Worm (Caenorhabditis elegans) whole organism, midembryonic: ENCODE measurements around the gene elpc-4.

Source experiments
- T22C8.4 ChIP-seq: fragments of 200-800 bp; sonication (Bioruptor generic); IDR thresholded peaks from 2 replicates; pipeline ENCODE4 v1.3.6; 2022; ENCODE audit warnings: missing genetic modification characterization, missing compliant biosample characterization
- cog-1 ChIP-seq: sonication (generic microtip); optimal IDR thresholded peaks from 2 replicates; lab custom pipeline; 2016; ENCODE audit warnings: missing genetic modification characterization, missing compliant biosample characterization
- flt-1 ChIP-seq: fragments of 200-800 bp; sonication (Bioruptor generic); IDR thresholded peaks from 2 replicates; pipeline ENCODE4 v1.3.6; 2022; ENCODE audit warnings: missing genetic modification characterization, missing compliant biosample characterization
- klf-2 ChIP-seq: fragments of 200-800 bp; sonication (Bioruptor generic); conservative IDR thresholded peaks from 2 replicates; pipeline ENCODE4 v1.3.6; 2022; ENCODE audit warnings: missing genetic modification reagents, missing genetic modification characterization, missing compliant biosample characterization
- med-1 ChIP-seq: sonication (generic microtip); optimal IDR thresholded peaks from 2 replicates; lab custom pipeline; 2017; ENCODE audit warnings: missing genetic modification characterization, mild to moderate bottlenecking, missing compliant biosample characterization, antibody characterized with exemption, missing genetic modification reagents; ENCODE audit not compliant: insufficient read depth
- ref-1 ChIP-seq: fragments of 200-800 bp; sonication (Bioruptor generic); conservative IDR thresholded peaks from 2 replicates; pipeline ENCODE4 v1.3.6; 2022; ENCODE audit warnings: missing genetic modification reagents, missing genetic modification characterization, missing compliant biosample characterization
- tab-1 ChIP-seq: fragments of 200-800 bp; sonication (Bioruptor generic); IDR thresholded peaks from 2 replicates; pipeline ENCODE4 v1.3.6; 2022; ENCODE audit warnings: missing genetic modification characterization, missing compliant biosample characterization
- ztf-23 ChIP-seq: fragments of 200-800 bp; sonication (Bioruptor generic); IDR thresholded peaks from 2 replicates; pipeline ENCODE4 v1.3.6; 2022; ENCODE audit warnings: missing genetic modification reagents, missing genetic modification characterization, missing compliant biosample characterization
- ztf-29 ChIP-seq: fragments of 200-800 bp; sonication (Bioruptor generic); IDR thresholded peaks from 2 replicates; pipeline ENCODE4 v1.3.6; 2022; ENCODE audit warnings: missing genetic modification reagents, missing genetic modification characterization, missing compliant biosample characterization

Gene elpc-4

DNA sequence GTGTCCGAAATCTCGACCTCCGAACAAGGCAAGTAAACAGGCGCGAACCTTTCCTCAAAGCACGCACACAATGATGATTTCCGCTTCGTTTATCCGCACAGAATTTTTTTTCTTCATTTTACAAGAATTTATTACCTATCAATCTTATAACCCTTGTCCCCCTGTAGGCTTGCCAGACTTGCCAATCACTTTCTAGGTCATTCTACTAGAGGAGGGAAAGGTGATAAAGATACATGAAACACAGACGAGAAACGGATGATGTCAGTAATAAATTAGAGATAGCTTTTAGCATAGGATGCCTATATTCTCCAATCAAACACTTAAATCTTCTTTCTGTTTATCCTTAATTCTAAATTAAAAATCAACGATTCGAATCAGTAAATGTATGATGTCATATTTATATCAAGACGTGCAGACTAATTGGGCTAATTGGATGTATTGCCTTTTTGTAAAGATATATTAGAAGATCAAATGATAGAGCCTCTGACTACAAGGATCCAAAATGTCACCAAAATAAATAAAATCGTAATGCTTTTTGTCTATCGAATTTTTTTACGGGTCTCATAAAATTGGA lies 10.6 kb downstream of the elpc-4 start:
- no peak for TF ChIP-seq T22C8.4
- no peak for TF ChIP-seq flt-1 (GFP tag; lab: Robert Waterston, UW)
- no peak for TF ChIP-seq klf-2
- TF ChIP-seq ztf-29 = no peak
- TF ChIP-seq ref-1 (GFP tag; lab: Robert Waterston, UW) = no peak
- no peak for TF ChIP-seq med-1 (GFP tag; lab: Kevin White, UChicago)
- TF ChIP-seq ztf-23 = no peak
- no peak for TF ChIP-seq cog-1 (tag; lab: Kevin White, UChicago)
- TF ChIP-seq tab-1 = no peak

ce11 chrIV:8028372-8028771 lies 11.6 kb downstream of the elpc-4 start:
- no peak for TF ChIP-seq ztf-29
- TF ChIP-seq med-1 (GFP tag; lab: Kevin White, UChicago) = no peak
- TF ChIP-seq tab-1 = no peak
- TF ChIP-seq cog-1 (tag; lab: Kevin White, UChicago) = no peak
- TF ChIP-seq ztf-23 = no peak
- TF ChIP-seq klf-2 = no peak
- TF ChIP-seq flt-1 (GFP tag; lab: Robert Waterston, UW) = no peak
- no peak for TF ChIP-seq ref-1 (GFP tag; lab: Robert Waterston, UW)
- TF ChIP-seq T22C8.4 = no peak

DNA sequence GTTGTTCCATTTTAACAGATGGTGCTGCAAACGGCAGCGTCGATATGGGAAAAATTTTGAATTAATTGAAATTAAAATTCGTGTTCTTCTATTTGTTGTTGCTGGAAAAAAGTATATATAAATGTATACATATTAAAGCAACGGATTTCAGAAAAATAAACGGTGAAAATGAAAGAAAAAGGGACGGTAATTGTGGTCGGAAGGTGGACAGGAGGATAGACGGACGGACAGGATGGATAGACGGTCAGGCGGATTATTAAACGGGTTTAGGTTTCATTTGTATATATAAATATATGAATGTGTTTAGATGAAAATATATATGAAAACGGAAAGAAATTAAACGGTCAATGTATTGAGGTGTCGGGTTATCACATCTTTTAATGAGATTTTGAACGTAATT lies 12.6 kb downstream of the elpc-4 start, which contains the start of gene nhr-31:
Gene nhr-31 (minus strand): TSS at position 101 of the 400 bp plus-strand sequence.
- TF ChIP-seq ztf-23 (no peak), tab-1 (no peak), ref-1 (GFP tag; lab: Robert Waterston, UW) (no peak), klf-2 (no peak), cog-1 (tag; lab: Kevin White, UChicago) (no peak), ztf-29 (no peak), T22C8.4 (no peak), flt-1 (GFP tag; lab: Robert Waterston, UW) (no peak), med-1 (GFP tag; lab: Kevin White, UChicago) (no peak)

ce11 chrIV:8030099-8030498 lies 13.3 kb downstream of the elpc-4 start:
- TF ChIP-seq tab-1 (no peak), ztf-23 (no peak), ref-1 (GFP tag; lab: Robert Waterston, UW) (no peak), flt-1 (GFP tag; lab: Robert Waterston, UW) (no peak), ztf-29 (no peak), cog-1 (tag; lab: Kevin White, UChicago) (no peak), T22C8.4 (no peak), klf-2 (no peak), med-1 (GFP tag; lab: Kevin White, UChicago) (no peak)

- no peak for TF ChIP-seq T22C8.4
- TF ChIP-seq tab-1 = no peak
Observed at ce11 chrIV:8032135-8032915, 15.5 kb downstream of the elpc-4 start.

ce11 chrIV:8034182-8034581 lies 17.4 kb downstream of the elpc-4 start:
- TF ChIP-seq klf-2 = no peak
- TF ChIP-seq cog-1 (tag; lab: Kevin White, UChicago) = no peak
- no peak for TF ChIP-seq tab-1
- TF ChIP-seq flt-1 (GFP tag; lab: Robert Waterston, UW) = no peak
- no peak for TF ChIP-seq T22C8.4
- TF ChIP-seq ztf-29 = no peak
- TF ChIP-seq ref-1 (GFP tag; lab: Robert Waterston, UW) = no peak
- no peak for TF ChIP-seq ztf-23
- TF ChIP-seq med-1 (GFP tag; lab: Kevin White, UChicago) = no peak

- TF ChIP-seq med-1 (GFP tag; lab: Kevin White, UChicago) (no peak), ztf-23 (no peak), ztf-29 (no peak), T22C8.4 (no peak), flt-1 (GFP tag; lab: Robert Waterston, UW) (no peak), klf-2 (no peak), ref-1 (GFP tag; lab: Robert Waterston, UW) (no peak)
Observed at ce11 chrIV:8036492-8036891, 19.7 kb downstream of the elpc-4 start.

ce11 chrIV:8040610-8041317 lies 24.0 kb downstream of the elpc-4 start:
- TF ChIP-seq ztf-23 = no peak
- no peak for TF ChIP-seq tab-1
- TF ChIP-seq ztf-29 = no peak
- TF ChIP-seq med-1 (GFP tag; lab: Kevin White, UChicago) = no peak
- no peak for TF ChIP-seq ref-1 (GFP tag; lab: Robert Waterston, UW)
- TF ChIP-seq cog-1 (tag; lab: Kevin White, UChicago) = no peak
- TF ChIP-seq klf-2 = no peak
- TF ChIP-seq T22C8.4 = no peak
- no peak for TF ChIP-seq flt-1 (GFP tag; lab: Robert Waterston, UW)

ce11 chrIV:8042005-8042404 lies 25.2 kb downstream of the elpc-4 start:
- TF ChIP-seq tab-1 (no peak), ref-1 (GFP tag; lab: Robert Waterston, UW) (no peak), T22C8.4 (no peak), cog-1 (tag; lab: Kevin White, UChicago) (no peak), ztf-29 (no peak), klf-2 (no peak), med-1 (GFP tag; lab: Kevin White, UChicago) (no peak), ztf-23 (no peak), flt-1 (GFP tag; lab: Robert Waterston, UW) (no peak)

DNA sequence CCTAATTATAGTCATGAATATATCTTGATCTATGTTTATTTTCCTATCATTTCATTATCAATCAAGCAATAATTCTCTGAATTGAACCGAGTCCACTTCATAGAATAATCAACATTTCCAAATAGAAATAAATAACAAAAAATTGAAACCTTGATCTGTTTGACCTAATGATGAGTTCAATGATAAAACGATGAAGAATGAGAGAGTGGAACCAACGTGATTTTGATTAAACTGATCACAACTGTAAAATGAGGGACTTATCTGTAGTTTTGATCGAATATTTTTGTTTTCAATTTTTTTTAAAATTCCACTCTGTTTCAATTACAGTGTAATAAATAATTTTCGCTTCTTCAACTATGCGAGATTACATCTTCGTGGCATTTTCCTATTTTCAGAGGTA lies 26.1 kb downstream of the elpc-4 start:
- TF ChIP-seq cog-1 (tag; lab: Kevin White, UChicago) (no peak), med-1 (GFP tag; lab: Kevin White, UChicago) (no peak), klf-2 (no peak), ref-1 (GFP tag; lab: Robert Waterston, UW) (no peak), ztf-23 (no peak)
